Fruit fly (Drosophila melanogaster) whole organism, embryonic: ENCODE data around the gene CG6574.

ENCODE experiments used
- Adf1 ChIP-seq: fragments of 200-800 bp; sonication (Bioruptor generic); IDR thresholded peaks from 2 replicates; pipeline ENCODE4 v1.3.6; 2022; ENCODE audit warnings: missing biosample characterization, missing genetic modification characterization
- CG17612 ChIP-seq: fragments of 200-800 bp; sonication (Bioruptor generic); IDR thresholded peaks from 2 replicates; pipeline ENCODE4 v1.3.6; 2022; ENCODE audit warnings: missing biosample characterization, missing genetic modification characterization
- CG2129 ChIP-seq: fragments of 200-800 bp; sonication (Bioruptor generic); IDR thresholded peaks from 2 replicates; pipeline ENCODE4 v1.3.6; 2022; ENCODE audit warnings: missing biosample characterization, missing genetic modification characterization; ENCODE audit not compliant: partially characterized antibody
- CG4404 ChIP-seq: fragments of 200-800 bp; sonication (Bioruptor generic); IDR thresholded peaks from 2 replicates; pipeline ENCODE4 v1.3.6; 2022; ENCODE audit warnings: missing biosample characterization, missing genetic modification characterization
- Opbp ChIP-seq: fragments of 200-800 bp; sonication (Bioruptor generic); IDR thresholded peaks from 3 replicates; pipeline ENCODE4 v1.3.6; 2022; ENCODE audit warnings: missing biosample characterization, missing genetic modification characterization; ENCODE audit not compliant: partially characterized antibody
- ac ChIP-seq: fragments of 200-800 bp; sonication (Bioruptor generic); optimal IDR thresholded peaks from 3 replicates; lab custom pipeline; 2017; ENCODE audit warnings: missing biosample characterization, mild to moderate bottlenecking, missing genetic modification characterization
- gt ChIP-seq: fragments of 200-800 bp; sonication (Bioruptor generic); IDR thresholded peaks from 2 replicates; pipeline ENCODE4 v1.3.6; 2022; ENCODE audit warnings: missing biosample characterization, missing genetic modification characterization
- luna ChIP-seq: fragments of 200-800 bp; sonication (Bioruptor generic); optimal IDR thresholded peaks from 2 replicates; lab custom pipeline; 2016; ENCODE audit warnings: missing biosample characterization, missing genetic modification characterization
- pan ChIP-seq, 4 experiments: fragments of >200 bp in 3 of 4; fragments of 200-800 bp in 1 of 4; sonication (Bioruptor generic) in 1 of 4; optimal IDR thresholded peaks in 3 of 4; IDR thresholded peaks in 1 of 4; 2 replicates each; pipeline versions ENCODE4 v1.3.6 to Lab custom; 2017 to 2022; ENCODE audit warnings: missing biosample characterization in 2 of 4, missing genetic modification characterization in 2 of 4, mixed read lengths in 1 of 4
- toy ChIP-seq: fragments of 200-800 bp; sonication (Bioruptor generic); IDR thresholded peaks from 2 replicates; pipeline ENCODE4 v1.3.6; 2022; ENCODE audit warnings: missing biosample characterization, missing genetic modification characterization
- ttk ChIP-seq: fragments of 200-800 bp; sonication (Bioruptor generic); IDR thresholded peaks from 2 replicates; pipeline ENCODE4 v2.1.2; 2022; ENCODE audit warnings: missing biosample characterization, missing genetic modification characterization

DNA sequence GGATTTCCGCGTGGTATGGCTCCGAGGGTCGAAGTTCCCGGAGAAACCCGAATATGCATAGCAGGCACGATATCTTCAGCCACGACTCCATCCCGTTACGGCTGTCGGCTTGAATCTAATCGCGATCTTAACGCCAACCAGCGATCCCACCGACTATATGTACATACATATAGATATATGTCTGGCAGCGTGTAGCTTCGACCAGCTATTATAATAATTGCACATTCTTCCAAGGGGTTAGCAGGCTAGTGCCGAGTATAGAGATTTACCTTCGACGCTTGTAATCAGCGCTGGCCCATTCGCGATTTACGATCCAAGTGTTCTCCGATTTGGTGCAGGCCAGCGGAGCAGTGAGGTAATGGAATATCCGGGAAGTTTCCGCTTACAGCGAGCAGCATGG, 3.1 kb downstream of the CG6574 start, which contains the start of gene CG14694:
- TF ChIP-seq pan (optimal IDR thresholded peaks at IDR 0.05; lab: Kevin White, UChicago) (no peak), pan (GFP tag; optimal IDR thresholded peaks at IDR 0.05 in 1 of 2, IDR thresholded peaks at IDR 0.05 in 1 of 2) (no peak), Adf1 (no peak), ac (GFP tag; lab: Kevin White, UChicago) (no peak), Opbp (GFP tag; lab: Robert Waterston, UW) (no peak), gt (GFP tag; lab: Robert Waterston, UW) (no peak), ttk (GFP tag; lab: Robert Waterston, UW) (no peak), luna (GFP tag; lab: Kevin White, UChicago) (no peak), CG17612 (GFP tag; lab: Robert Waterston, UW) (no peak), toy (GFP tag; lab: Robert Waterston, UW) (no peak), CG4404 (GFP tag; lab: Robert Waterston, UW) (no peak), CG2129 (GFP tag; lab: Robert Waterston, UW) (no peak)
